Fruit fly (Drosophila melanogaster) whole organism, prepupa: ENCODE results near the gene rt.

ENCODE experiments used
- CG11902 ChIP-seq: fragments of 200-800 bp; sonication (Bioruptor generic); optimal IDR thresholded peaks from 3 replicates; lab custom pipeline; 2016; ENCODE audit warnings: missing biosample characterization, missing genetic modification characterization
- CG32006 ChIP-seq: fragments of 200-800 bp; sonication (Bioruptor generic); optimal IDR thresholded peaks from 3 replicates; lab custom pipeline; 2017; ENCODE audit warnings: missing biosample characterization, mild to moderate bottlenecking, missing genetic modification characterization
- CG3919 ChIP-seq: fragments of 200-800 bp; sonication (Bioruptor generic); optimal IDR thresholded peaks from 3 replicates; lab custom pipeline; 2016; ENCODE audit warnings: missing biosample characterization, missing genetic modification characterization
- CG6808 ChIP-seq: fragments of 200-800 bp; sonication (Bioruptor generic); optimal IDR thresholded peaks from 3 replicates; lab custom pipeline; 2017; ENCODE audit warnings: missing biosample characterization, missing genetic modification characterization, mild to moderate bottlenecking, moderate library complexity, missing genetic modification reagents
- CG8632 ChIP-seq: fragments of 200-800 bp; sonication (Bioruptor generic); optimal IDR thresholded peaks from 3 replicates; lab custom pipeline; 2016; ENCODE audit warnings: missing biosample characterization, missing genetic modification characterization
- Eip78C ChIP-seq: fragments of 200-800 bp; sonication (Bioruptor generic); peaks from one replicate; lab custom pipeline; 2016; ENCODE audit warnings: missing biosample characterization, missing genetic modification characterization
- Gug ChIP-seq: fragments of 200-800 bp; sonication (Bioruptor generic); IDR thresholded peaks from 2 replicates; pipeline ENCODE4 v1.3.6; 2022; ENCODE audit warnings: missing biosample characterization, missing genetic modification characterization
- achi ChIP-seq: fragments of 200-800 bp; sonication (Bioruptor generic); optimal IDR thresholded peaks from 3 replicates; lab custom pipeline; 2016; ENCODE audit warnings: missing biosample characterization, missing genetic modification characterization

DNA sequence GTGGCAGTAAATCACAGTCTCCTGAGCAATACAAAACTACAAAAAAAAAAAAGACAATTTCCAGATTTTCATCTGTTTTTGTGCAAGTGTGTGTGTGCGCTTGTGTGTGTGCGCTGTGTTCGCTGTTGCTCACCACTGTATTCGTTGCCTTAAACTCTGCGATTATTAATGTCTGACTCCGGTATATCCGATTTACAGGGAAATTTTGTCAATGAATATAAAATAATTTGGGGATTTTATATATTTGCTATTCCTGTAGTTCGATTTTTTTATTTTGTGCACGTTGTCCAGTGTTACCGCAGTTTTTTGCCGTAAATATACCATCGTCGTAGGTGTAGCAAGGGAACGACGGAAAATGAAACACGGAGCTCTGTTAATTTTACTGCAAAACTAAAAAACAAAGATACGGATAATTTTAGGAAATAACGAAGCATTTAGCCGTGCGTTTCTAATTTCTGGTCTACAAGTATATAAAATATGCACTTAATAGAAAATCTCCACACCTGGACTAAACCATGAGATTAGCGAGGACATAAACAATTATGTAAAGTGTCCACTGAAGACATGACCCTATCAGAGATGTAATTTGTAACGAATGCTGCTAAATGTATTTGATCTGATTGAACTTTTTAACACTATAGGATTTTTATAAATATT lies 21.7 kb upstream of the rt start, which contains the start of gene Duba:
- TF ChIP-seq CG6808 (no peak), CG11902 (GFP tag; lab: Kevin White, UChicago) (no peak), achi (GFP tag; lab: Kevin White, UChicago) (no peak), Gug (no peak), CG3919 (GFP tag; lab: Kevin White, UChicago) (no peak), CG8632 (GFP tag; lab: Kevin White, UChicago) (no peak), CG32006 (GFP tag; lab: Kevin White, UChicago) (no peak), Eip78C (GFP tag; lab: Kevin White, UChicago) (peak; percentile 71)
